Worm (Caenorhabditis elegans): ENCODE results near the gene R05A10.2.

DNA sequence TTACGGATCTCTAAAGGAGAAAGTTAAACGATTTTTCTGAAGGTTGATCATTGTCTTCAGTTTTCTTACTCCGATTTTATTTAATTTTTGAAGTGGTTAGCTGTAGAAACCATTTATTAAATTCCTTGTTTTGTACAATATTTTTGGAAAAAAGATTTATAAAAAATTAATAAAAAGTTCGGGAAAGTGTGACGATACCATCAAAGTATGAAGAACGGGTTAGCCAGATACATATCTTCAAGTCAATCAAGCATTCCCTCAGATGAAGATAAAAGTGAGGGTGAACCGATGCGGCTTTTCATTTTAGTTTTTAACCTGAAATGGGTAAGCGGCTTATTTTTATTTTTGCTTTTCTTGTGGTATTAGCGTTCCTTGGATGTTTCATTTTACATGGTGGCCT is 11.6 kb upstream of the R05A10.2 start, which contains the start of gene R05A10.6:
- no peak for TF ChIP-seq hmg-4 (GFP tag; optimal IDR thresholded peaks at IDR 0.05)
- TF ChIP-seq tra-4 (tag; optimal IDR thresholded peaks at IDR 0.05): no peak
- no peak for TF ChIP-seq B0310.2 (tag; optimal IDR thresholded peaks at IDR 0.05)
- TF ChIP-seq flt-1 (GFP tag; IDR thresholded peaks at IDR 0.05): no peak
- no peak for TF ChIP-seq tbx-37 (GFP tag; conservative IDR thresholded peaks at IDR 0.05)
- TF ChIP-seq ama-1 (optimal IDR thresholded peaks at IDR 0.05): no peak
- no peak for TF ChIP-seq sea-1 (GFP tag; conservative IDR thresholded peaks at IDR 0.05)
- TF ChIP-seq F13C5.2 (tag; optimal IDR thresholded peaks at IDR 0.05): no peak
- no peak for TF ChIP-seq aly-1 (tag; optimal IDR thresholded peaks at IDR 0.05)
- no peak for TF ChIP-seq hnd-1 (tag; optimal IDR thresholded peaks at IDR 0.05)
- no peak for TF ChIP-seq scrt-1 (GFP tag; IDR thresholded peaks at IDR 0.05)
- TF ChIP-seq hmbx-1 (tag; optimal IDR thresholded peaks at IDR 0.05): no peak

All from whole organism, early embryonic.